Worm (Caenorhabditis elegans) whole organism, L4 larva: ENCODE measurements around the gene F47B8.13.

ENCODE experiments used
- F26F4.8 ChIP-seq: fragments of 200-800 bp; sonication (Bioruptor generic); conservative IDR thresholded peaks from 2 replicates; pipeline ENCODE4 v1.3.6; 2022; ENCODE audit warnings: missing genetic modification characterization, missing compliant biosample characterization
- F37D6.2 ChIP-seq: sonication (generic microtip); optimal IDR thresholded peaks from 2 replicates; lab custom pipeline; 2016; ENCODE audit warnings: mild to moderate bottlenecking, missing genetic modification characterization, missing compliant biosample characterization
- F49E8.2 ChIP-seq: sonication (generic microtip); optimal IDR thresholded peaks from 2 replicates; lab custom pipeline; 2016; ENCODE audit warnings: missing compliant biosample characterization, mild to moderate bottlenecking, missing genetic modification characterization, borderline replicate concordance
- T26A8.4 ChIP-seq: fragments of 200-800 bp; sonication (Bioruptor generic); IDR thresholded peaks from 2 replicates; pipeline ENCODE4 v1.3.6; 2022; ENCODE audit warnings: missing genetic modification characterization, missing compliant biosample characterization
- Y105C5A.15 ChIP-seq: fragments of 200-800 bp; sonication (Bioruptor generic); IDR thresholded peaks from 2 replicates; pipeline ENCODE4 v1.3.6; 2022; ENCODE audit warnings: missing genetic modification characterization, missing compliant biosample characterization
- Y48G9A.11 ChIP-seq: fragments of 200-800 bp; sonication (Bioruptor generic); IDR thresholded peaks from 2 replicates; pipeline ENCODE4 v1.3.6; 2022; ENCODE audit warnings: missing genetic modification reagents, missing genetic modification characterization, missing compliant biosample characterization
- Y5F2A.4 ChIP-seq: fragments of 200-800 bp; sonication (Bioruptor generic); optimal IDR thresholded peaks from 2 replicates; lab custom pipeline; 2018; ENCODE audit warnings: mild to moderate bottlenecking, missing genetic modification characterization, missing compliant biosample characterization
- Y75B8A.6 ChIP-seq: fragments of 200-800 bp; sonication (Bioruptor generic); IDR thresholded peaks from 2 replicates; pipeline ENCODE4 v1.3.6; 2022; ENCODE audit warnings: missing genetic modification reagents, missing genetic modification characterization, missing compliant biosample characterization
- aha-1 ChIP-seq: fragments of 150-350 bp; peaks from one replicate; lab custom pipeline; 2014; ENCODE audit warnings: missing biosample characterization, missing genetic modification characterization
- ama-1 ChIP-seq: fragments of 150-350 bp; optimal IDR thresholded peaks from 2 replicates; lab custom pipeline; 2014; ENCODE audit warnings: inconsistent platforms, mixed read lengths
- attf-4 ChIP-seq: sonication (generic microtip); optimal IDR thresholded peaks from 3 replicates; lab custom pipeline; 2017; ENCODE audit warnings: missing biosample characterization, missing genetic modification characterization
- ceh-32 ChIP-seq: sonication (generic microtip); optimal IDR thresholded peaks from 2 replicates; lab custom pipeline; 2016; ENCODE audit warnings: mild to moderate bottlenecking, missing genetic modification characterization, missing compliant biosample characterization; ENCODE audit not compliant: poor library complexity
- ceh-44 ChIP-seq: fragments of 200-800 bp; sonication (Bioruptor generic); IDR thresholded peaks from 2 replicates; pipeline ENCODE4 v1.3.6; 2022; ENCODE audit warnings: missing genetic modification reagents, missing genetic modification characterization, missing compliant biosample characterization
- ceh-62 ChIP-seq: sonication (generic microtip); optimal IDR thresholded peaks from 2 replicates; lab custom pipeline; 2017; ENCODE audit warnings: missing biosample characterization, missing genetic modification characterization
- daf-19 ChIP-seq: fragments of 200-800 bp; sonication (Bioruptor generic); conservative IDR thresholded peaks from 2 replicates; pipeline ENCODE4 v1.3.6; 2022; ENCODE audit warnings: missing genetic modification characterization, missing compliant biosample characterization
- daf-8 ChIP-seq: fragments of 200-800 bp; sonication (Bioruptor generic); IDR thresholded peaks from 2 replicates; pipeline ENCODE4 v1.3.6; 2022; ENCODE audit warnings: missing genetic modification characterization, missing compliant biosample characterization
- duxl-1 ChIP-seq: sonication (generic microtip); optimal IDR thresholded peaks from 2 replicates; lab custom pipeline; 2016; ENCODE audit warnings: mild to moderate bottlenecking, missing genetic modification characterization, moderate library complexity, missing compliant biosample characterization; ENCODE audit not compliant: poor library complexity
- dve-1 ChIP-seq: sonication (generic microtip); optimal IDR thresholded peaks from 2 replicates; lab custom pipeline; 2017; ENCODE audit warnings: antibody characterized with exemption, mild to moderate bottlenecking, missing genetic modification characterization, missing compliant biosample characterization; ENCODE audit not compliant: insufficient read depth
- egl-27 ChIP-seq: sonication (generic microtip); optimal IDR thresholded peaks from 3 replicates; lab custom pipeline; 2017; ENCODE audit warnings: missing biosample characterization, missing genetic modification reagents, missing genetic modification characterization
- gei-8 ChIP-seq: fragments of 200-800 bp; sonication (Bioruptor generic); optimal IDR thresholded peaks from 2 replicates; lab custom pipeline; 2018; ENCODE audit warnings: mild to moderate bottlenecking, missing genetic modification characterization, missing compliant biosample characterization
- hif-1 ChIP-seq, 2 experiments: sonication (generic microtip); optimal IDR thresholded peaks; 2 replicates each; lab custom pipeline; 2016 to 2017; ENCODE audit warnings: missing compliant biosample characterization in 2 of 2, missing genetic modification characterization in 2 of 2, missing genetic modification reagents in 2 of 2, missing genotype in 2 of 2, mild to moderate bottlenecking in 1 of 2
- lim-7 ChIP-seq: fragments of 200-800 bp; sonication (Bioruptor generic); IDR thresholded peaks from 2 replicates; pipeline ENCODE4 v1.3.6; 2022; ENCODE audit warnings: missing genetic modification characterization, missing compliant biosample characterization
- lin-13 ChIP-seq: fragments of 150-350 bp; optimal IDR thresholded peaks from 2 replicates; lab custom pipeline; 2014; ENCODE audit warnings: missing biosample characterization, missing genetic modification reagents, missing genetic modification characterization
- lin-15B ChIP-seq: fragments of 150-350 bp; sonication (generic microtip); optimal IDR thresholded peaks from 3 replicates; lab custom pipeline; 2014; ENCODE audit warnings: missing biosample characterization, missing genetic modification characterization
- lin-39 ChIP-seq: fragments of 150-350 bp; optimal IDR thresholded peaks from 2 replicates; lab custom pipeline; 2014; ENCODE audit warnings: missing biosample characterization, missing genetic modification reagents, missing genetic modification characterization
- madf-5 ChIP-seq, 2 experiments: fragments of 200-800 bp; sonication (Bioruptor generic); IDR thresholded peaks; 2 replicates each; pipeline ENCODE4 v1.3.6; 2022; ENCODE audit warnings: missing compliant biosample characterization in 2 of 2, missing genetic modification characterization in 2 of 2
- mdt-29 ChIP-seq: fragments of 200-800 bp; sonication (Bioruptor generic); IDR thresholded peaks from 2 replicates; pipeline ENCODE4 v1.3.6; 2022; ENCODE audit warnings: missing genetic modification reagents, missing genetic modification characterization, missing compliant biosample characterization
- mep-1 ChIP-seq: fragments of 150-350 bp; sonication (generic microtip); optimal IDR thresholded peaks from 3 replicates; lab custom pipeline; 2014; ENCODE audit warnings: missing biosample characterization, missing genetic modification characterization
- mes-2 ChIP-seq: sonication (generic microtip); optimal IDR thresholded peaks from 2 replicates; lab custom pipeline; 2016; ENCODE audit warnings: missing genotype, mild to moderate bottlenecking, missing genetic modification characterization, missing compliant biosample characterization; ENCODE audit not compliant: poor library complexity, severe bottlenecking
- mxl-3 ChIP-seq: fragments of 200-800 bp; sonication (Bioruptor generic); optimal IDR thresholded peaks from 2 replicates; lab custom pipeline; 2018; ENCODE audit warnings: mild to moderate bottlenecking, missing genetic modification characterization, missing compliant biosample characterization
- nhr-102 ChIP-seq: sonication (generic microtip); optimal IDR thresholded peaks from 2 replicates; lab custom pipeline; 2016; ENCODE audit warnings: mild to moderate bottlenecking, missing genetic modification characterization, moderate library complexity, missing compliant biosample characterization
- nhr-11 ChIP-seq: fragments of 150-350 bp; optimal IDR thresholded peaks from 2 replicates; lab custom pipeline; 2014; ENCODE audit warnings: missing biosample characterization, missing genetic modification characterization
- nhr-111 ChIP-seq: fragments of 200-800 bp; sonication (Bioruptor generic); optimal IDR thresholded peaks from 2 replicates; lab custom pipeline; 2018; ENCODE audit warnings: mild to moderate bottlenecking, missing genetic modification characterization, missing compliant biosample characterization
- nhr-237 ChIP-seq: sonication (generic microtip); optimal IDR thresholded peaks from 2 replicates; lab custom pipeline; 2017; ENCODE audit warnings: missing biosample characterization, missing genetic modification characterization
- nhr-48 ChIP-seq: sonication (generic microtip); optimal IDR thresholded peaks from 2 replicates; lab custom pipeline; 2016; ENCODE audit warnings: mild to moderate bottlenecking, missing genetic modification characterization, missing compliant biosample characterization
- php-3 ChIP-seq: fragments of 200-800 bp; sonication (Bioruptor generic); IDR thresholded peaks from 2 replicates; pipeline ENCODE4 v1.3.6; 2022; ENCODE audit warnings: missing genetic modification reagents, missing genetic modification characterization, missing compliant biosample characterization
- rbr-2 ChIP-seq: sonication (generic microtip); optimal IDR thresholded peaks from 2 replicates; lab custom pipeline; 2016; ENCODE audit warnings: missing genotype, missing genetic modification characterization, missing compliant biosample characterization
- sdz-12 ChIP-seq: fragments of 200-800 bp; sonication (Bioruptor generic); optimal IDR thresholded peaks from 2 replicates; lab custom pipeline; 2018; ENCODE audit warnings: mild to moderate bottlenecking, missing genetic modification characterization, missing compliant biosample characterization
- set-16 ChIP-seq: fragments of 200-800 bp; sonication (Bioruptor generic); IDR thresholded peaks from 2 replicates; pipeline ENCODE4 v1.3.6; 2022; ENCODE audit warnings: missing genetic modification reagents, missing genetic modification characterization, missing compliant biosample characterization
- spr-3 ChIP-seq: fragments of 200-800 bp; sonication (Bioruptor generic); optimal IDR thresholded peaks from 2 replicates; lab custom pipeline; 2018; ENCODE audit warnings: mild to moderate bottlenecking, missing genetic modification characterization, missing compliant biosample characterization
- tra-1 ChIP-seq: fragments of 200-800 bp; sonication (Bioruptor generic); IDR thresholded peaks from 2 replicates; pipeline ENCODE4 v1.3.6; 2022; ENCODE audit warnings: missing genetic modification reagents, missing genetic modification characterization, missing compliant biosample characterization
- unc-130 ChIP-seq: sonication (generic microtip); optimal IDR thresholded peaks from 2 replicates; lab custom pipeline; 2016; ENCODE audit warnings: missing genetic modification reagents, missing genetic modification characterization, missing compliant biosample characterization
- unc-62 ChIP-seq, 3 experiments: fragments of 150-350 bp in 1 of 3; sonication (generic microtip); optimal IDR thresholded peaks in 2 of 3; peaks in 1 of 3; 1 replicate in 1 of 3; 2 replicates in 2 of 3; lab custom pipeline; 2014 to 2017; ENCODE audit warnings: missing biosample characterization in 3 of 3, missing genetic modification characterization in 3 of 3, missing genetic modification reagents in 3 of 3, missing genotype in 1 of 3
- zag-1 ChIP-seq: fragments of 150-350 bp; optimal IDR thresholded peaks from 2 replicates; lab custom pipeline; 2014; ENCODE audit warnings: missing biosample characterization, missing genetic modification characterization
- zfp-2 ChIP-seq: sonication (generic microtip); optimal IDR thresholded peaks from 2 replicates; lab custom pipeline; 2016; ENCODE audit warnings: mild to moderate bottlenecking, missing genetic modification characterization, missing compliant biosample characterization
- zip-11 ChIP-seq: fragments of 200-800 bp; sonication (Bioruptor generic); IDR thresholded peaks from 2 replicates; pipeline ENCODE4 v1.3.6; 2022; ENCODE audit warnings: missing genetic modification characterization, missing compliant biosample characterization

Gene F47B8.13

DNA sequence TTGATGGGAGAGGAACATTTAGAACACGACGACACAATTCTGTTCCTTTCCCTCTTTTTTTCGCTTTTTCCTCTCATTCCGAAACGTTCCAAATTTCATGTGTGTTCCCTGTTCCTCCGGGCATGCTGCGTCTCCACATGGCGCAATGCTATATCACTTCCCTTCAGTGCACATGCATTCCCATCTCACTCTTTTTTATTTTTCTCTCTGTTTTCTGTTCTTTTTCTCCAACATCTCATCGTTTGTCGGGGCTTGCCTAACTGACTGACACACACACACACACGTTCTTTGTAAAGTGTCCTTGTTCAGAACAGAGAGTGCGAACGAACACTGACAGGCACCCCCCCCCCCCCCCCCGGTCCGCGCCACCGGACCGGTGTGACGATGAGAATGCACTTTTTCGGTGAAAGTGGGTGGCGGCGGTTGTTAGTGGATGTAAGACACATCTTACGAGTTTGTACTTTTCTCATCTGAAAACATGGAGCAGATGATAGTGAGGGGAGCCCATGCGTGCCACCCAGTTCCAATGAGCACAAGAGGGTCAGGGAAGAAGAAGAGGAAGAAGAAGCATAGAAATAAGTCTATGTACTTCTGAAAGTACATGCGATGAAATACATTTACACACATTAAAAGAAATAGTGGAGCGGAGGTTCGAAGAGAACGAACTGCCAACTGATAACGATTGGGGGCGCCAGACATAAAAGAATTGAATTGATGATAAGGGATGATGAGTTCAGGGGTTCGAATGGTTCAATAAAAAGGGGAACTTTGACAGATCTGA is 48.9 kb upstream of the F47B8.13 start (continued):
- peak; percentile 91 for TF ChIP-seq set-16 (GFP tag; lab: Robert Waterston, UW)
- TF ChIP-seq Y75B8A.6 (GFP tag; lab: Robert Waterston, UW), result no peak
- no peak for TF ChIP-seq attf-4 (tag; lab: Kevin White, UChicago)
- TF ChIP-seq lin-15B (tag; lab: Kevin White, UChicago), result no peak
- TF ChIP-seq lim-7 (GFP tag; lab: Robert Waterston, UW), result no peak
- TF ChIP-seq mdt-29 (GFP tag; lab: Robert Waterston, UW), result no peak
- no peak for TF ChIP-seq ceh-32 (tag; lab: Kevin White, UChicago)
- no peak for TF ChIP-seq nhr-237 (tag; lab: Kevin White, UChicago)
- no peak for TF ChIP-seq madf-5 (GFP tag; IDR thresholded peaks at IDR 0.05; lab: Robert Waterston, UW)
- no peak for TF ChIP-seq egl-27 (tag; lab: Kevin White, UChicago)
- TF ChIP-seq unc-130 (GFP tag; lab: Kevin White, UChicago), result no peak

DNA sequence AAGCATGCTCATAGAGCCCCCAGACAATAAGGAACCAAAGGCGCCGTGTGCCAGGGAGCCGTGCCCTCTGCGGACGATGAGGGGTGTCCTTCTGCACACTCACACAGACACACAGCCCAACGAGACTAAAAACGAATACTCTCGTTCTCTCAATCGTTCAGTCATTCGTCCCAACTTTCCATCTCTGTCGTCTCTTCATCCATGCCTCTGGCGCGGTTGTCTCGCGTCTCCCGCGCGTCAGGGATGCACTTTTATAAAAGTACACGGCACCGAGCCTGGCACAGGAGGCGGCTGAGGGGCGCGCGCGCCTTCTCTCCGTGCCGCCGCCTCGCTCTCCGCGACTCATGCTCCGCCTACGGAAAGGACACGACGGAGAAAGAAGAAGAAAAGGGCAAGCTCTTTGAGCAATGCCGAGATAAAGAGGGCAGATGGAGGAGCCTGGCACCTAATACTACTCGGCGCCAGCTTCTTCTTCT is 47.0 kb upstream of the F47B8.13 start:
- TF ChIP-seq sdz-12 (no peak), F26F4.8 (GFP tag; lab: Robert Waterston, UW) (no peak), nhr-48 (tag; lab: Kevin White, UChicago) (peak; percentile 87), mep-1 (tag; lab: Kevin White, UChicago) (peak; percentile 81), F37D6.2 (tag; lab: Kevin White, UChicago) (peak; percentile 87), daf-19 (GFP tag; lab: Robert Waterston, UW) (no peak), Y48G9A.11 (GFP tag; lab: Robert Waterston, UW) (no peak), rbr-2 (tag; lab: Kevin White, UChicago) (peak; percentile 87), mdt-29 (GFP tag; lab: Robert Waterston, UW) (no peak), ceh-62 (tag; lab: Kevin White, UChicago) (no peak), hif-1 (tag; optimal IDR thresholded peaks at IDR 0.05; lab: Kevin White, UChicago) (peak in 1 of 2 experiments; percentile 82), daf-8 (GFP tag; lab: Robert Waterston, UW) (no peak), F49E8.2 (no peak), set-16 (GFP tag; lab: Robert Waterston, UW) (peak; percentile 100), zip-11 (GFP tag; lab: Robert Waterston, UW) (no peak), zag-1 (tag; lab: Kevin White, UChicago) (no peak), lin-13 (GFP tag; lab: Kevin White, UChicago) (peak; percentile 33), php-3 (peak; percentile 68; the same call in 1 of the 2 replicates), duxl-1 (tag; lab: Kevin White, UChicago) (peak; percentile 27), zfp-2 (no peak), Y5F2A.4 (GFP tag; lab: Kevin White, UChicago) (no peak), ama-1 (lab: Kevin White, UChicago) (no peak), egl-27 (tag; lab: Kevin White, UChicago) (peak; percentile 58), aha-1 (tag; lab: Kevin White, UChicago) (peak; percentile 96), lin-39 (tag; lab: Kevin White, UChicago) (no peak), T26A8.4 (GFP tag; lab: Robert Waterston, UW) (0 out of 2 replicates have a peak, but pooled peaks have one; percentile 66), unc-62 (GFP tag; optimal IDR thresholded peaks at IDR 0.05 in 1 of 2; lab: Kevin White, UChicago) (peak in 1 of 2 experiments; percentile 52), unc-62 (tag; optimal IDR thresholded peaks at IDR 0.05; lab: Kevin White, UChicago) (no peak), spr-3 (GFP tag; lab: Kevin White, UChicago) (peak; percentile 33), mes-2 (tag; lab: Kevin White, UChicago) (peak; percentile 56), gei-8 (GFP tag; lab: Kevin White, UChicago) (no peak), ceh-44 (peak; percentile 21; the same call in 1 of the 2 replicates), dve-1 (tag; lab: Kevin White, UChicago) (peak; percentile 81), mxl-3 (GFP tag; lab: Kevin White, UChicago) (peak; percentile 76), tra-1 (GFP tag; lab: Robert Waterston, UW) (0 out of 2 replicates have a peak, but pooled peaks have one; percentile 46), attf-4 (tag; lab: Kevin White, UChicago) (peak; percentile 45), Y105C5A.15 (GFP tag; lab: Robert Waterston, UW) (no peak), nhr-102 (tag; lab: Kevin White, UChicago) (peak; percentile 63), nhr-11 (peak; percentile 64), nhr-111 (GFP tag; lab: Kevin White, UChicago) (no peak)
